Worm (Caenorhabditis elegans) whole organism, L4/young adult: ENCODE results near the gene clec-138.

Experiments used
- W03F9.2 ChIP-seq: fragments of 150-350 bp; optimal IDR thresholded peaks from 2 replicates; lab custom pipeline; 2014; ENCODE audit warnings: missing biosample characterization, missing genetic modification characterization
- dao-5 ChIP-seq: sonication (generic microtip); optimal IDR thresholded peaks from 2 replicates; lab custom pipeline; 2016; ENCODE audit warnings: missing genotype, missing genetic modification characterization, moderate library complexity, missing compliant biosample characterization
- him-1 ChIP-seq: sonication (generic microtip); optimal IDR thresholded peaks from 2 replicates; lab custom pipeline; 2016; ENCODE audit warnings: missing genotype, missing genetic modification reagents, missing genetic modification characterization, missing compliant biosample characterization

clec-138 gene

DNA sequence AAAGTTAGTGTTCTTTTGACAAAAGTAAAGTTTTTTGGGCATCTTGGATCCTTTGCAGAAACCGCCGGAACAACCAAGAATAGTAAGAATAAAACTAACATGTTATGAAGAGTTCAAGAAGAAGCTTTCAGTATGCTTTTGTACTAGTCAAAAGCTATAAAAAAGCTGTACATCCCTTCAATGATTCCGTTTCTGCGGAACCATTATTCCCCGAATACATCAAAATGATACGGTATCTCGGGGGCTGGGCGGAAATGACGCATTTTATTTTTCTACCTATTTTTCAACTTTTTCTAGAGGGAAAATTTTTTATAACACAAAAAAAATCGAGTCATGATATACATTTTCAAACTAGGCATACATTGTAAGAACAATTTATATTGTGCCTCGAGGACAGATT lies at the start of gene clec-138:
clec-138 (minus strand) TSS at position 101 of the 400 bp plus-strand sequence.
- no peak for TF ChIP-seq W03F9.2 (tag; lab: Kevin White, UChicago)
- TF ChIP-seq him-1 = no peak
- no peak for TF ChIP-seq dao-5 (tag; lab: Kevin White, UChicago)

DNA sequence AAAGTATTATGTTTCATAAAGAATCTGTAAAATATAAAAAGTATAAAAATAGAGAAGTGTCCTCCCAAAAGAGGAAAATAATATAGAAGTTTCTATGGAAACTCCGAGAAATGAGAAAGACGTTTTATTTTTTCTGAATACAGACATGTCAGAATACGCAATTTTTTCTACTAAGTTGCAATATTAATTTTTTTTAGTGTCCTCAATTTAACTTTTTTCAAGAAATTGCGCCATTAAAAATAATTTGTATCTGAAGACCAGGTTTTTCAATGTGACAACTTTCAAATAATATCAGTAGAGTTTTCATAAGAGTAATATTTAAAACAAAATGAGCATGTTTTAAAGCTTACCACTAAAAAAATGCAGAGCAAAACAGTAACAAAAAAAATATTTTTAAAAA lies 48.0 kb upstream of the clec-138 start, which contains the start of gene fut-5:
fut-5 (minus strand) TSS at position 101 of the 400 bp plus-strand sequence.
- TF ChIP-seq W03F9.2 (tag; lab: Kevin White, UChicago) (no peak), dao-5 (tag; lab: Kevin White, UChicago) (no peak), him-1 (no peak)

DNA sequence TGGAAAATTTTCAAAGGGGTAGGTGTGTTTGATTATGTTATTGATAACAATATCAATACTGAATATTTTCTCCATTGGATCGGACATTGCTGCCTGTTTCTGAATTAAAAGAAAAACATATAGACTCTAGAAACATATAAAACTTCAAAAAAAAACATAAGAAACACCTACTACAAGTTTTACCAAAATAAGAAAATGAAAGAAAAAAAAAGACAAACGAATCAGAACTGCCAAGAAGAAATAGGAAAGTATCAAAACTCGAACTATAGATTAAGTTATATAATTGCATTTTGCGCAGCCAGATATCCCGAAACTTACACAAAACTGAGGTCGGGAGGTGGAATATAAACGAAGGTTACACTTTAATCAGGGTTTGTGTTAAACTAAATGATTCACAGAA lies 45.8 kb upstream of the clec-138 start, which contains the start of gene T05A7.11:
T05A7.11 (minus strand) TSS at position 101 of the 400 bp plus-strand sequence.
- TF ChIP-seq him-1 = no peak
- TF ChIP-seq dao-5 (tag; lab: Kevin White, UChicago) = no peak
- no peak for TF ChIP-seq W03F9.2 (tag; lab: Kevin White, UChicago)

DNA sequence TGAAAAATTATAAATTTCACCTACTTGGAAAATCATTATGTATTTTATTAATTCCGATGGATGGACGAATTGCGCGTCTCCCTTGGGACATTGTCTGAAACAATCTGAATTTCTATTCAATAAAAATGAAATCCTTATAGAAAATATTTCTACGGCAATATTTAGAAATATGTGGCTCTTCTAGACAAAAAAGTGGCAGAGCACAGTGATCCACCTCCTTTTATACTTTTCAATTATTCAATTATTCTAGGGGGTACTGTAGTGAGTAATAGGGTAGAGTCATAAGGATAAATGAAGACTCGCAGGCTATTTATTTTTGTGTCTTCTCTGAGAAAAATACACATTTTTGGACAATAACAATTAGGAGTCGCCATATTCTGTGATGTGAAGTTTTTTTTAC lies 43.6 kb upstream of the clec-138 start, which contains the start of gene T05A7.12:
T05A7.12 (minus strand) TSS at position 101 of the 400 bp plus-strand sequence.
- TF ChIP-seq dao-5 (tag; lab: Kevin White, UChicago) (no peak), W03F9.2 (tag; lab: Kevin White, UChicago) (no peak), him-1 (no peak)

DNA sequence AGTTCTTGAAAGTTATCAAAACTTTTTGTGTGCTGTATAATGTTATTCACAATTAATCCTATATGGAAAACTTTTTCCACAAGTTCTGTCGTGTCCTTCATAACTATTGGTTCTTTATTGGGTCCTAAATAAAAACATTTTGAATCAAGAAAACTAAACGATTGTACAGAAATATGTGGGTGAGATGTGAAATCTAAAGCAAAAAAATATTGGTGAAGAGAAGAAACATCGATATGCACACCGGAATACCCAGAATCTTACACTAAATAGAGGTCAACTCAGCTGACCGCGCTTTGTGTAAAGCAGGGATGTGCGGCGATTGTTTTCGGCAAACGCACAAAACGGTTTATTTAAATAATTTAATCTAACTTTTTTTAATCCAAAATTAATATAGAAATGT lies 41.7 kb upstream of the clec-138 start, which contains the start of gene T05A7.13:
T05A7.13 (minus strand) TSS at position 101 of the 400 bp plus-strand sequence.
- no peak for TF ChIP-seq dao-5 (tag; lab: Kevin White, UChicago)
- no peak for TF ChIP-seq him-1
- TF ChIP-seq W03F9.2 (tag; lab: Kevin White, UChicago) = no peak

DNA sequence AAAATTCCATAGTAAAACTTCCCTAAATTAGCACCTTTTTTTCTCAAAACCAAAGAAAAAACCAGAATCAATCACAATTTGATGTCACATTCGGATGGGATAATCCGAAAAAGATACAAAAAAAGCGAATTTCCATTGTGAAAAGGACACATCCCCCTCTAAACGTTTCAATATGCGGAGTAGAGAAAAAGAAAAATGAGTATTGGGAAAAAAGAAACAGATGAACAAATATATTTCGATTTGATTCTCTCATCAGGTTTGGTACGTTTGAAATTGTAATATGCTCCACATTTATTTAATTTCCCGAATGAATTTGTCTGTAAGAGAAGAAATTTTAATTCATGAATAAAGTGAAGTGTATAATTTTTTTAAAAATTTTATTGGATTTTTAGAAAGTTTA lies 38.6 kb upstream of the clec-138 start:
- TF ChIP-seq dao-5 (tag; lab: Kevin White, UChicago) = no peak

DNA sequence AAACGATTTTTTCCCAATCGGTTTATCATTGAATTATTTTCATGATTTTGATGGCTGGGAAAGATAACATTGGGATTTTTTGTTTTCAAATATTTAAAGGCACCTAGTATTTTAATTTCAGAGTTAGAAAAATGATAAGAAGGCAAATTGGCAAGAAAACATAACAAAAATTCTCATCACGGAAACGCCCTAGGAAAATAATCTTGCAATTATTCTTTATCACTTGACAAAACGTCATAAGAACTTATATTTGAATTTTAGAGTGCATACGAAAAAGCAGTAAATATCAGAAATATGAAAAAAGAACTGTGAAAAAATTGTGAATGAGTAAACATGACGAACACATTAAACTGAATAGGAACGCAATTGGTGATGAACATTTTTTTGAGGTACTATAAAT lies 37.8 kb upstream of the clec-138 start:
- TF ChIP-seq dao-5 (tag; lab: Kevin White, UChicago) (no peak), him-1 (no peak), W03F9.2 (tag; lab: Kevin White, UChicago) (no peak)

DNA sequence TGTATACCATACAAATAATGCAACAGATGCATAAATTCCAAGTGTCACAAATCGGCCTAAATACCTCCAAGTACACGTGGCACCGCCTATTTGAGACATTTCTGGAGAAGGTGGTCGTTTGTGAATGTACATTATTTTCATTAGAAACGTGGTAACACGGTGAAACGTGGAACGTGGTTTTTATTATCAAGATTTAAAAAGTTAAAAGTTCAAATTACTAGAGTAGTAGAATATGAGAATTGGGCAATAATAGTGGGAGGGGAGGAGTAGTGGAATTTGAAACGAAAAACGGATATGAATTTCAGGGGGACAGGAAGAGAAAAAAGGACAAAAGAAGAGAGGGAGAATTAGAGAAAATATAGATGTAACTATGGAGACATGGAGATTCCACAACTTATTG lies 36.2 kb upstream of the clec-138 start, which contains the start of gene fut-6:
fut-6 (minus strand) TSS at position 101 of the 400 bp plus-strand sequence.
- TF ChIP-seq W03F9.2 (tag; lab: Kevin White, UChicago) = no peak
- no peak for TF ChIP-seq dao-5 (tag; lab: Kevin White, UChicago)
- TF ChIP-seq him-1 = no peak

DNA sequence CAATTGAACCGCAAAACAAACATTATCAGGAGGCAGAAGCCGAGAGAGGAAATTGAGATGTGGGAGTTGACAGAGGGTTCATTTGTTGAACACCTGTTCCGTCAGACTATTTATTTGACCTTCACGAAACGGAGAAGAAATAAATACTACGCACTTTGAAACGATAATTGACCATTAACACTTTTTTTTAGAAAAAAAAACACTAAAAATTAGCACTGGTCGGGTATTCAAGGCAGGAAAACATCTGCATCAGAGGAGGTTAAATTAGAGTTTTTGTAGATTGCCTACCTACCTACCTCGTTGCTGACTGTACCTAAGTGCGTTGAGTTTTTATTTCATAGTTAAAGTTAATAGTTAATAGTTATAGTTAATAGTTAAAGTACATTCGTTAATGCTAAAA lies 30.5 kb upstream of the clec-138 start:
- TF ChIP-seq dao-5 (tag; lab: Kevin White, UChicago) (no peak), W03F9.2 (tag; lab: Kevin White, UChicago) (no peak), him-1 (no peak)

DNA sequence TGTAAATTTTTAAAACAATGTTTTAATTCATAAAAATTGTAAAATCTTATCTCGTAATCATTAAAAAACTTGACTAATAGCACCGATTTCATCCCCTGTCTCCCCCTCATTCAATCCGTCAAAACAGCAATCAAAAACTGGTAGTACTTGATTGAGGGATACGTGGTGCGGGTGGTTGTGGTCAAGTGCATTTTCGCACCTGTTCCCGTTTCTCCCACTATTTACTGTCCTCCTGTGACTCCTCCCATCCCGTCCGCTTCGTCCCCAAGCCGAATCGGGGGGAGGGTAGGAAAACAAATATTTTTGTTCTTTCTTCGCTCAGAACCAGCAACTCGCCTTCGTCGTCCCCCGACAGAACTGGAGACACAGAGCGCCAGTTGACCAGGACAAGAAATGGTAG lies 29.2 kb upstream of the clec-138 start, which contains the start of gene lgc-27:
lgc-27 (plus strand) TSS at position 301 of the 400 bp plus-strand sequence.
- TF ChIP-seq him-1 (no peak), dao-5 (tag; lab: Kevin White, UChicago) (no peak), W03F9.2 (tag; lab: Kevin White, UChicago) (no peak)

DNA sequence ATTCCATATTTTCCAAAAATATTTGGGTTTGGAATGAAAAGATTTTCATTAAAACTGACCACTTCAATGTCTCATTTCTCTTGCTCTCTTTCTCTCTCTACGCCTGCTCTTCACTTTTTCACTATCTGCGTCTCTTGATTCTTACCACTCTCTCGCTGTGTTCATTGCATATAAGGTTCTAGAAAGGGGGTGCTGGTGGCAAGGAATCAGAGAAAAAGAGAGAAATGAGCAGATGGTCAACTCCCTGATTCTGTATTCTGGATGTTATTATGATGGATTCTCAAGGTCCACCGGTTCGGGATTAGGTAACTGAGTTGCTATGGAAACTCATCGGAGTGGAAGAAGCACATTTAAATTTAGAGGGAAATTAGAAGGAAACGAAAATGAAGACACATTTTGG lies 21.1 kb upstream of the clec-138 start:
- TF ChIP-seq W03F9.2 (tag; lab: Kevin White, UChicago) = no peak

DNA sequence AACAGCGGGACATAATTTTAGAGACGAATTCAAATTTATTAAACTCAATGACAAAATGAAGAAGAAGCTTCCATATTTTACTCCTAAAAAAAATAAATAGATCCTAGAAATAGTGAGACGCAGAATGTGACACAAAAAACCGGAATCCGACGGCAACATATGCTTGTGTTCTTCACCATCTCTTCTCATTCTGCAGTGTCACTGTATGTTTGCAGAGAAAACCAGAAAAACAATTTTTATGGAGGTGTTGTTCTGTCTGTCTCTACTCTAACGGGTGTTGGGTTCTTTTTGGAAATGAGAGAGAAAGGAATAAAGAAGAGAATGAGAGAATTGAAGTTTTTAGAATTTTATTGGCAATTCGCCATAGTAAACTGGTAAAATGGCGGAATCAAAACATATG lies 19.3 kb upstream of the clec-138 start:
- TF ChIP-seq W03F9.2 (tag; lab: Kevin White, UChicago) (no peak), him-1 (no peak), dao-5 (tag; lab: Kevin White, UChicago) (no peak)

DNA sequence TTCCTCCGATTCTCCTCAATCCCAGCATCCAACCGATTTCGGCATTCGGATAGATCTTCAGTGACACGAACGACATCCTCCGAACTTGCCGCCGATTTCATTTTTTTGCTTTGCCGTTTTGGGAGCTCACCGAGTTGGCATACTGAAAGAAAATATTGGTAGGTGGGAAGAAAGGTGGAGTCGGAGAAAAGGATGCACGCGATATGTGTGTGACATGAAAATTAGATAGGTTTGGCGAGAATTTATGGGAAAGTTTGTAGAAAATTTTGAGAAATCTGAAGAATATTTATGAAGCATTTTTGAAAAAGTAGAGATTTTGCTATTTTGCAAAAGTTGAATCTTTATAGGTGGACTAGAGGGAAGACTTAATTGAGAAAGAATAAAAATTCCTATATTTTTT lies 18.6 kb upstream of the clec-138 start, which contains the start of gene che-10:
che-10 (minus strand) TSS at position 101 of the 400 bp plus-strand sequence.
- TF ChIP-seq dao-5 (tag; lab: Kevin White, UChicago) (no peak), him-1 (no peak), W03F9.2 (tag; lab: Kevin White, UChicago) (no peak)

DNA sequence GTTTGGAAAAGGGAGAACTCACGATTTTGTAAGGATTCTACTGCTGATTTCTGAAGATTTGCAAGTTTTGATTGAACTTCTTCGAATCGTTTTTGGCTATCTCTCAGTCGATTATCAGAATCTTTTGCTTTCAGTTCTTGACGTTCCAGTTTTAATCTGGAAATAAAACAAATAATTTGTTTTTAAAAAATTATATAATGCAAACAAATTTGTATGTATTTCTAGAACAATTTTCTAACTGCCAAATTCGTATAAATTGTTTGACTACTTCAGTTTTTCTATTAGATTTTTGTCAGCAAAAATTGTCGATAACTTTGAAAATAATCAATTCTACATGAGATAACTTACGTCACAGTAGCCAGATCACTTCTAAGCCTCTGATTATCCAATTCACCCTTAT lies 11.9 kb upstream of the clec-138 start:
- TF ChIP-seq W03F9.2 (tag; lab: Kevin White, UChicago) (no peak), dao-5 (tag; lab: Kevin White, UChicago) (no peak)

DNA sequence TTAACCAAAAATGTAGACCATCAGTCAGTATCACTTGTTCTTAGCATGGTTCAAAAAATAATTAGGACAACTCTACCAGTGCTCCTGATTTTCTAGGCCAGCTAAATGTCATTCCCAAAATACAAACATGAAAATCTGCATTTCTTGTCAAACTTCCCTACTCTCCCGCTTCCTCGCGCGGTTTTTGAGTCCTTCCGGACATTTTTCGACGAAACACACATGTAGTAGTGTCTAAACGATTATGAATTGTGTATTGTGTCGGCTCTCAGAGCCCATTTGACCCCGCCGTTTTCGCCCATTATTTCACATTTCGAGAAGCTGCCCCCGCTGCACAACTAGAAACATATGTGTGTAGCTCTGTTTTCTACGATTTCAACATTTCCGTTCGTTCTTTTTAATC lies 7.0 kb upstream of the clec-138 start, which contains the start of gene F35D11.1:
F35D11.1 (plus strand) TSS at position 301 of the 400 bp plus-strand sequence.
- TF ChIP-seq W03F9.2 (tag; lab: Kevin White, UChicago) (no peak), him-1 (no peak), dao-5 (tag; lab: Kevin White, UChicago) (no peak)
